Worm (Caenorhabditis elegans): Measurements from ENCODE around the gene zig-6.

Gene zig-6

ce11 chrX:5188977-5189376, at the start of gene zig-6:
Gene zig-6, minus strand, starts transcription at chrX:5189077.
- TF ChIP-seq aptf-3 (GFP tag; IDR thresholded peaks at IDR 0.05) (no peak), D2030.7 (GFP tag; IDR thresholded peaks at IDR 0.05) (no peak), lin-40 (tag; optimal IDR thresholded peaks at IDR 0.05) (no peak), ztf-25 (GFP tag; IDR thresholded peaks at IDR 0.05) (no peak), tbp1 (GFP tag; optimal IDR thresholded peaks at IDR 0.05) (no peak), ztf-28 (GFP tag; IDR thresholded peaks at IDR 0.05) (no peak), cebp-1 (GFP tag; IDR thresholded peaks at IDR 0.05) (no peak), cebp-1 (tag; optimal IDR thresholded peaks at IDR 0.05) (no peak), mes-4 (tag; optimal IDR thresholded peaks at IDR 0.05) (no peak), hrde-1 (tag; optimal IDR thresholded peaks at IDR 0.05; ENCODE audit: borderline replicate concordance) (no peak), athp-1 (tag; optimal IDR thresholded peaks at IDR 0.05) (no peak), hmg-20 (GFP tag; IDR thresholded peaks at IDR 0.05) (no peak), Y67H2A.10 (GFP tag; conservative IDR thresholded peaks at IDR 0.05) (no peak), C06A6.2 (GFP tag; conservative IDR thresholded peaks at IDR 0.05) (no peak), snpc-1.3 (tag; optimal IDR thresholded peaks at IDR 0.05; ENCODE audit: insufficient read depth) (no peak), pbrm-1 (GFP tag; IDR thresholded peaks at IDR 0.05) (no peak), lsl-1 (GFP tag; optimal IDR thresholded peaks at IDR 0.05) (no peak), madf-8 (GFP tag; conservative IDR thresholded peaks at IDR 0.05) (no peak), lin-26 (GFP tag; IDR thresholded peaks at IDR 0.05) (no peak)

- TF ChIP-seq aptf-3 (GFP tag; IDR thresholded peaks at IDR 0.05) (no peak), let-526 (GFP tag; IDR thresholded peaks at IDR 0.05) (no peak), F23B12.7 (tag; optimal IDR thresholded peaks at IDR 0.05; ENCODE audit: insufficient read depth) (no peak), D2030.7 (GFP tag; IDR thresholded peaks at IDR 0.05) (no peak), athp-1 (tag; optimal IDR thresholded peaks at IDR 0.05) (no peak), cebp-2 (GFP tag; IDR thresholded peaks at IDR 0.05) (no peak), T26A5.8 (tag; optimal IDR thresholded peaks at IDR 0.05) (no peak), B0035.1 (tag; optimal IDR thresholded peaks at IDR 0.05) (no peak), F22D6.2 (tag; optimal IDR thresholded peaks at IDR 0.05) (no peak), ztf-22 (GFP tag; optimal IDR thresholded peaks at IDR 0.05) (no peak), dpff-1 (tag; optimal IDR thresholded peaks at IDR 0.05) (no peak), rpc-1 (optimal IDR thresholded peaks at IDR 0.05) (no peak), rpc-1 (tag; optimal IDR thresholded peaks at IDR 0.05) (no peak), Y79H2A.3 (GFP tag; conservative IDR thresholded peaks at IDR 0.05) (no peak), nhr-80 (tag; optimal IDR thresholded peaks at IDR 0.05) (no peak), attf-5 (GFP tag; optimal IDR thresholded peaks at IDR 0.05) (no peak)
These were observed 49.4 kb upstream of the zig-6 start for ce11 chrX:5238246-5238645.

ce11 chrX:5226265-5226664, 37.4 kb upstream of the zig-6 start, which contains the start of gene H28G03.3:
Gene H28G03.3, minus strand, starts transcription at chrX:5226365.
- TF ChIP-seq F39B2.1 (GFP tag; IDR thresholded peaks at IDR 0.05): no peak
- no peak for TF ChIP-seq aptf-2 (GFP tag; conservative IDR thresholded peaks at IDR 0.05)
- no peak for TF ChIP-seq nfyb-1 (GFP tag; IDR thresholded peaks at IDR 0.05)
- no peak for TF ChIP-seq atf-7 (tag; optimal IDR thresholded peaks at IDR 0.05)
- TF ChIP-seq ceh-58 (GFP tag; IDR thresholded peaks at IDR 0.05): no peak
- TF ChIP-seq egl-44 (GFP tag; IDR thresholded peaks at IDR 0.05): no peak
